Worm (Caenorhabditis elegans) whole organism, early embryonic: ENCODE results near the gene har-1.

Source experiments
- F13C5.2 ChIP-seq: sonication (generic microtip); optimal IDR thresholded peaks from 2 replicates; lab custom pipeline; 2017; ENCODE audit warnings: mild to moderate bottlenecking, missing genetic modification characterization, inconsistent platforms, missing compliant biosample characterization
- aly-1 ChIP-seq: sonication (generic microtip); optimal IDR thresholded peaks from 2 replicates; lab custom pipeline; 2016; ENCODE audit warnings: missing genetic modification characterization, missing compliant biosample characterization
- ama-1 ChIP-seq: fragments of 150-350 bp; optimal IDR thresholded peaks from 2 replicates; lab custom pipeline; 2014
- ceh-36 ChIP-seq: sonication (generic microtip); optimal IDR thresholded peaks from 2 replicates; lab custom pipeline; 2016; ENCODE audit warnings: missing genetic modification characterization, inconsistent platforms, missing compliant biosample characterization
- ets-7 ChIP-seq: sonication (generic microtip); optimal IDR thresholded peaks from 2 replicates; lab custom pipeline; 2016; ENCODE audit warnings: missing genotype, missing genetic modification characterization, missing compliant biosample characterization
- flt-1 ChIP-seq: fragments of 200-800 bp; sonication (Bioruptor generic); IDR thresholded peaks from 2 replicates; pipeline ENCODE4 v1.3.6; 2022; ENCODE audit warnings: missing genetic modification characterization, missing compliant biosample characterization
- hmg-4 ChIP-seq: fragments of 200-800 bp; sonication (Bioruptor generic); optimal IDR thresholded peaks from 2 replicates; lab custom pipeline; 2018; ENCODE audit warnings: mild to moderate bottlenecking, missing genetic modification characterization, missing compliant biosample characterization
- hnd-1 ChIP-seq: sonication (generic microtip); optimal IDR thresholded peaks from 2 replicates; lab custom pipeline; 2016; ENCODE audit warnings: missing genetic modification characterization, missing compliant biosample characterization
- pes-1 ChIP-seq: fragments of 200-800 bp; sonication (Bioruptor generic); IDR thresholded peaks from 2 replicates; pipeline ENCODE4 v1.3.6; 2022; ENCODE audit warnings: missing genetic modification reagents, missing genetic modification characterization, missing compliant biosample characterization
- scrt-1 ChIP-seq: fragments of 200-800 bp; sonication (Bioruptor generic); IDR thresholded peaks from 2 replicates; pipeline ENCODE4 v1.3.6; 2022; ENCODE audit warnings: missing genetic modification characterization, missing compliant biosample characterization
- tbx-11 ChIP-seq: fragments of 200-800 bp; sonication (Bioruptor generic); IDR thresholded peaks from 2 replicates; pipeline ENCODE4 v1.3.6; 2022; ENCODE audit warnings: missing genetic modification characterization, missing compliant biosample characterization
- tra-4 ChIP-seq: sonication (generic microtip); optimal IDR thresholded peaks from 2 replicates; lab custom pipeline; 2017; ENCODE audit warnings: missing genetic modification characterization, missing compliant biosample characterization

DNA sequence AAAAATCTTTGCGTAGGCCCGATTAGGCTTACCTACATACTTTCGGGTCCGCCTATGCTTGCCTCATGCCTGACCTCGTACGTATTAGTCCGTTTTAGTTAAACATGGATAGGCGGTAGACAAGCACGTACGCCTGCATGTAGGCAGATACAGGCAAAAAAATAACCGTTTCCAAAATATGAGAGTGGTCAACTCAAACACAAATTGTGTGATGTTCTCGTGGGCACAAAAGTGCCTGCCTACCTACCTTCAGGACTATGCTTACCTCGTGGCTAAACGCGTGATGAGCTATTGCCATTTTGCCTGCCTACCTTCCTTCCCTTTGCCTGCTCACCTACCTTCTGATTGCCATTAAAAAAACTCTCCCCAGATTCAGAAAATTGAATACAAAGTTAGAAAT, 45.2 kb upstream of the har-1 start:
- TF ChIP-seq ama-1 (lab: Kevin White, UChicago) (no peak), hnd-1 (tag; lab: Kevin White, UChicago) (no peak), scrt-1 (GFP tag; lab: Robert Waterston, UW) (no peak), hmg-4 (GFP tag; lab: Kevin White, UChicago) (no peak), aly-1 (tag; lab: Kevin White, UChicago) (no peak), F13C5.2 (tag; lab: Kevin White, UChicago) (no peak), ceh-36 (tag; lab: Kevin White, UChicago) (no peak), tbx-11 (no peak), flt-1 (GFP tag; lab: Robert Waterston, UW) (no peak), tra-4 (tag; lab: Kevin White, UChicago) (no peak), pes-1 (GFP tag; lab: Robert Waterston, UW) (no peak), ets-7 (tag; lab: Kevin White, UChicago) (no peak)
